Worm (Caenorhabditis elegans): ENCODE measurements around the gene T01G5.8.

- TF ChIP-seq ama-1 (optimal IDR thresholded peaks at IDR 0.05) (no peak), snpc-4 (tag; optimal IDR thresholded peaks at IDR 0.05) (no peak), ces-1 (GFP tag; optimal IDR thresholded peaks at IDR 0.05) (no peak), fos-1 (tag; optimal IDR thresholded peaks at IDR 0.05) (no peak), fkh-10 (GFP tag; optimal IDR thresholded peaks at IDR 0.05) (no peak), mdl-1 (tag; optimal IDR thresholded peaks at IDR 0.05) (no peak), elt-3 (tag; optimal IDR thresholded peaks at IDR 0.05) (no peak), lin-39 (tag; optimal IDR thresholded peaks at IDR 0.05) (no peak), lin-15B (tag; optimal IDR thresholded peaks at IDR 0.05) (no peak), nhr-77 (tag; optimal IDR thresholded peaks at IDR 0.05) (no peak), aly-2 (tag; optimal IDR thresholded peaks at IDR 0.05) (no peak)
These were observed 4.4 kb upstream of the T01G5.8 start, which contains the start of gene T01G5.7 for ce11 chrV:15111660-15112059.
